Worm (Caenorhabditis elegans): Measurements from ENCODE around the gene col-68.

col-68 gene

ce11 chrII:105327-105882 lies 1.1 kb downstream of the col-68 start:
- TF ChIP-seq nhr-2 (tag; optimal IDR thresholded peaks at IDR 0.05) = no peak
- TF ChIP-seq nhr-28 (tag; optimal IDR thresholded peaks at IDR 0.05) = no peak
- no peak for TF ChIP-seq ceh-43 (GFP tag; optimal IDR thresholded peaks at IDR 0.05)
- no peak for TF ChIP-seq cnd-1 (tag; optimal IDR thresholded peaks at IDR 0.05)
- TF ChIP-seq nhr-12 (tag; optimal IDR thresholded peaks at IDR 0.05) = no peak
- TF ChIP-seq lin-32 (GFP tag; optimal IDR thresholded peaks at IDR 0.05) = no peak
- no peak for TF ChIP-seq ceh-39 (tag; optimal IDR thresholded peaks at IDR 0.05)
- TF ChIP-seq mls-2 (tag; optimal IDR thresholded peaks at IDR 0.05) = no peak
- TF ChIP-seq ham-2 (GFP tag; optimal IDR thresholded peaks at IDR 0.05) = no peak
- TF ChIP-seq tbx-8 (GFP tag; optimal IDR thresholded peaks at IDR 0.05) = no peak

ce11 chrII:105889-106288 lies 1.6 kb downstream of the col-68 start, which contains the start of gene txt-1:
TSS of gene txt-1 (plus strand) at chrII:106189.
- TF ChIP-seq ceh-83 (GFP tag; optimal IDR thresholded peaks at IDR 0.05) (no peak), nhr-2 (tag; optimal IDR thresholded peaks at IDR 0.05) (no peak), nhr-12 (tag; optimal IDR thresholded peaks at IDR 0.05) (no peak), nhr-76 (tag; optimal IDR thresholded peaks at IDR 0.05) (no peak), mab-5 (tag; optimal IDR thresholded peaks at IDR 0.05) (no peak), sem-2 (GFP tag; optimal IDR thresholded peaks at IDR 0.05) (no peak), lin-13 (tag; optimal IDR thresholded peaks at IDR 0.05) (no peak)

ce11 chrII:107703-108102 lies 3.4 kb downstream of the col-68 start:
- TF ChIP-seq bed-3 (GFP tag; optimal IDR thresholded peaks at IDR 0.05) (no peak), blmp-1 (tag; optimal IDR thresholded peaks at IDR 0.05) (no peak), mls-2 (tag; optimal IDR thresholded peaks at IDR 0.05) (peak; percentile 4), nhr-2 (tag; optimal IDR thresholded peaks at IDR 0.05) (no peak), sem-2 (GFP tag; optimal IDR thresholded peaks at IDR 0.05) (no peak), ces-1 (GFP tag; optimal IDR thresholded peaks at IDR 0.05) (peak; percentile 67)

DNA sequence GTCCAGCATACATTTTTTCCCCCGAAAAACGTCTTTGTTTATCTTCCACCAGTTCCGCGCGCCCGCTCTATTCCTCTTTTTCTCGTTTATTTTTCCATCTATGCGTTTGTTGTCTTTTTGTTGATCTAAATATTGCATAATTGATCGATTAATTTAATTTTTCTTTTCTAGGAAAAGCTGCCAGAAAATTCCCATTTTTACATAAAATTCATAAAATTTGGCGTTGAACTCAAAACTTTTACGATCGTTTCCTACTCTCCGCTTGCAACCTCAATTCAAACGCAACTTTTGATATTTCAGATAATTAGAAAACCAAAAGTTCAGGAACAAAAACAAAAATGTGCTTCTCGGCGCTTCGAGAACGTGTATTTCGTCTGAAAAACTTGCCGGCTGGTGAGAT lies 4.5 kb downstream of the col-68 start, which contains the start of gene C50D2.2:
Gene C50D2.2 (plus strand): TSS at position 301 of the 400 bp plus-strand sequence.
- TF ChIP-seq unc-120 (tag; optimal IDR thresholded peaks at IDR 0.05; ENCODE audit: poor library complexity, severe bottlenecking) = no peak
- no peak for TF ChIP-seq elt-3 (tag; optimal IDR thresholded peaks at IDR 0.05)
- no peak for TF ChIP-seq mls-2 (tag; optimal IDR thresholded peaks at IDR 0.05)
- no peak for TF ChIP-seq M03D4.4 (tag; optimal IDR thresholded peaks at IDR 0.05)
- TF ChIP-seq bed-3 (GFP tag; optimal IDR thresholded peaks at IDR 0.05) = no peak
- no peak for TF ChIP-seq cnd-1 (tag; optimal IDR thresholded peaks at IDR 0.05)
- TF ChIP-seq zip-8 (tag; optimal IDR thresholded peaks at IDR 0.05) = no peak
- no peak for TF ChIP-seq ceh-39 (tag; optimal IDR thresholded peaks at IDR 0.05)

DNA sequence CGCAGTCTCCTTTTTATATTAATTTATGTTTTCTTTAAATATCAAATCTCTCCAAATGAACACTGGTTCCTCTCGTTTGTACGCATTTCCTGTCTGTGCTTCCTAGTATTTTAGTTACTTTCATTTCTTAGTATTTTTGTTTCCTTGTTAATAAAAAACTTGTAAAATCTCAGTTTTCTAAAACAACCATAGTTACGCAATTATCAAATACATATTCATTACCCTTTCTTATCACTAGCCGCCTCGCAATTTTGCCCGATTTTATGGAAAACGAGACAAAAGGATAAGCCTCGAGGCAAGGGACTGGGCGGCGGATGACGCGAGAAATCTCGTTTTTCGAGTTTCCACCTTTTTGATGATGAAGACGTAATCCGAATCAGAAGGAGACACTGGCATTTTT lies 6.9 kb downstream of the col-68 start, which contains the start of gene C50D2.1:
Gene C50D2.1 (plus strand): TSS at position 301 of the 400 bp plus-strand sequence.
- no peak for TF ChIP-seq nhr-2 (tag; optimal IDR thresholded peaks at IDR 0.05)
- no peak for TF ChIP-seq mab-5 (tag; optimal IDR thresholded peaks at IDR 0.05)
- TF ChIP-seq lin-32 (GFP tag; optimal IDR thresholded peaks at IDR 0.05) = no peak
- TF ChIP-seq hlh-1 (tag; optimal IDR thresholded peaks at IDR 0.05) = no peak
- TF ChIP-seq elt-1 (tag; optimal IDR thresholded peaks at IDR 0.05; ENCODE audit: borderline replicate concordance, insufficient read depth) = no peak
- no peak for TF ChIP-seq nhr-28 (tag; optimal IDR thresholded peaks at IDR 0.05)
- TF ChIP-seq unc-39 (tag; optimal IDR thresholded peaks at IDR 0.05) = no peak
- TF ChIP-seq bed-3 (GFP tag; optimal IDR thresholded peaks at IDR 0.05) = no peak
- no peak for TF ChIP-seq lin-13 (tag; optimal IDR thresholded peaks at IDR 0.05)
- no peak for TF ChIP-seq flh-1 (GFP tag; optimal IDR thresholded peaks at IDR 0.05)
- TF ChIP-seq mep-1 (tag; optimal IDR thresholded peaks at IDR 0.05) = no peak

DNA sequence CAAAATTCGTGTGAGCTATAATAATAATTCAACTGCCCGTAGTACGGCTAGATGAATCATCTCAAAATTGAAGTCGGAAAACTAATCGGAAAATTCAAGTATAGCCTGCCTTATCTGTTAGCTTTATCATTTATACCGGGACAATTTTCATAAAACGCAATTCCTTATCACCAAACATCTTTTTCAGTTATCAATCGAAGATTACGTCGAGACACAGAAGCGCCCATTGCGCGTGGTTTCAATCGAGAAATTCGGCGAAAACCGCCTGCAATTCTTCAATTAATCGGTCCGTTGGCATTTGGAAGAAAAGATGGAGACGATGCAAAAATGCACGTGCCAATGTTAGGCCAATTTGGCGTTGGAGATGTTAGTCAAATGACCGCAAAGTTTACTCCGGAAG lies 7.9 kb downstream of the col-68 start:
- TF ChIP-seq nhr-28 (tag; optimal IDR thresholded peaks at IDR 0.05) (no peak), lin-13 (tag; optimal IDR thresholded peaks at IDR 0.05) (no peak), bed-3 (GFP tag; optimal IDR thresholded peaks at IDR 0.05) (no peak), nhr-237 (tag; optimal IDR thresholded peaks at IDR 0.05) (no peak), snpc-4 (tag; optimal IDR thresholded peaks at IDR 0.05) (no peak), ceh-83 (GFP tag; optimal IDR thresholded peaks at IDR 0.05) (no peak), ceh-39 (tag; optimal IDR thresholded peaks at IDR 0.05) (no peak), ces-1 (GFP tag; optimal IDR thresholded peaks at IDR 0.05) (no peak), hlh-1 (tag; optimal IDR thresholded peaks at IDR 0.05) (no peak), M03D4.4 (tag; optimal IDR thresholded peaks at IDR 0.05) (no peak), nhr-76 (tag; optimal IDR thresholded peaks at IDR 0.05) (no peak), nhr-2 (tag; optimal IDR thresholded peaks at IDR 0.05) (no peak), blmp-1 (tag; optimal IDR thresholded peaks at IDR 0.05) (no peak), ham-2 (GFP tag; optimal IDR thresholded peaks at IDR 0.05) (no peak)

All from whole organism, mixed stage, embryonic.